Fruit fly (Drosophila melanogaster) Kc167 (cell line): Measurements from ENCODE around the gene CG31076.

Experiments used
- Myc ChIP-seq: fragments of >200 bp; optimal IDR thresholded peaks from 2 replicates; lab custom pipeline; 2017; ENCODE audit warnings: missing external identifiers
- Sin3A ChIP-seq: fragments of >200 bp; optimal IDR thresholded peaks from 2 replicates; lab custom pipeline; 2018; ENCODE audit warnings: missing external identifiers
- h ChIP-seq: fragments of >200 bp; optimal IDR thresholded peaks from 3 replicates; lab custom pipeline; 2018; ENCODE audit warnings: missing external identifiers
- insv ChIP-seq: fragments of >200 bp; optimal IDR thresholded peaks from 3 replicates; lab custom pipeline; 2018; ENCODE audit warnings: missing external identifiers
- psq ChIP-seq: fragments of >200 bp; optimal IDR thresholded peaks from 2 replicates; lab custom pipeline; 2017; ENCODE audit warnings: missing external identifiers
- ttk ChIP-seq: sonication (Bioruptor generic); optimal IDR thresholded peaks from 2 replicates; lab custom pipeline; 2017; ENCODE audit warnings: missing external identifiers

Gene CG31076

DNA sequence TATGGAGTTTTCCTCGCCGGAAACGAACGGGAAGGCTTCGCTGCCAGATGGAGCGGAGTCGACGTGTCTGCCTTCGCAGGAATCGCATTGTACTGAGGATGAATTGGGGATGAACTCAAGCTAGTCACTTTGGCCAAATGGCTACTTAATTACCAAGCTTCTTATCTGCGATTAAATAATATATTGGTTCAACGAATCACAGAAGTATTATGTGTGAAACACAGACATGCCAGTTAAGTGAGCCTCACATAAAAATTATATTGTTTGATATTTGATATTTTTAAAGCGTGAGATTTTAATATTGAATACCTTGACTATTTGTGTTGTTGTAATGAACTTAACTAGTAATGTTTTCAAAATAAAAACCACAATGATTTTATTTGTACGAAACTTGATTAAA is 23.3 kb downstream of the CG31076 start, which contains the start of gene Gr97a:
Gr97a (minus strand) TSS at position 101 of the 400 bp plus-strand sequence.
- TF ChIP-seq h (no peak), insv (lab: Kevin White, UChicago) (no peak), ttk (lab: Kevin White, UChicago) (no peak), Myc (lab: Kevin White, UChicago) (no peak), Sin3A (lab: Kevin White, UChicago) (no peak), psq (lab: Kevin White, UChicago) (no peak)

DNA sequence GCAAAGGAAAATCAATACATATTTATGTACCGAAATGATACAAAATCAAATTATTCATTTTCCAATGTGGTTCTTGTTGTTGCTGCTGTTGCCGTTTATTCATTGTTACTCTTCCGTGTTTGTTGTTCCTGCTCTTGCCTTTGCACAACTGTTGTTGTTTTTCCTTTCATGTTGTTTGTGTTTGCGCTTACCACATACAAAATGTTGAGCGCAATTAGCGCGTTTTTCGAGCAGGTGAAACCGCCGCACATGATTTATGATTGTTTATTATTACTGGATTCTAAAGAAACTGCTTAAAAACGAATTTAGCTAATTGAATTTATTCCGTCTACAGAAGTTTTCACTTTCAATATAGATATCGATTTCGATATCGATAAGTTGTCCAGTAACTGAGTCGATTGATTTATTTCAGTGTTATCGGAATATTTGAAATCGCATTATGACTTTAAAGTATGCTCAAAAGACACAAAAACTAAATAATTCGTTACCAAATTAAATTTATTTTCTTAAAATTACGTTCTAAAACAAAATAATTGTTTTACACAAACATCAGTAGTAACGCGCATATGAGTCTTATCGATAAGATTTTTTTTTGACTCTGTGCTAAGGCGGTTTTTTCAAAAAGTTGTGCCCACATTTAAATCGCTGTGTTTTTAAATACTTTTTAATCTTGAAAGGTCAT is 25.1 kb downstream of the CG31076 start, which contains the start of gene Tsp97E:
Tsp97E (minus strand) TSS at position 366 of the 682 bp plus-strand sequence.
- TF ChIP-seq Sin3A (lab: Kevin White, UChicago) (no peak), ttk (lab: Kevin White, UChicago) (no peak), psq (lab: Kevin White, UChicago) (no peak), insv (lab: Kevin White, UChicago) (no peak), Myc (lab: Kevin White, UChicago) (no peak), h (no peak)

DNA sequence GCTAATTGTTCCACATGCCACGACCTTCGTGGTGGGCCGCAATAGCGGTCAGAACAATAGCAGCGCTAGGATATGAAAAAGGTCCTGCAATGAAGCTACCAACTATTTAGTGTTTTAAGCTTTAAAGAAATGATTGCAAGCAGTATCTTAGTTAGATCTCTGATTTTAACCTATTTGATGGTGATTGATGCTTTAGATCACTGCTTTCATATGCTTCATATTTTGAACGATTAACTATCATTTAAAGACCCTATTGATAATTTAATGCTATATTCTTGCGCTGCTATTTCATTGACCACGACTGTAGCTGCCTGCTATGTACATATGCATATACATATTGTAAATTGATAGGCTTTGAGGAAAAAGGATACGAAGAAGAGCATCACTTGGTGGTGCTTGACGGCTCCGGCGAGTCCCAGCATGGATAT is 25.9 kb downstream of the CG31076 start:
- no peak for TF ChIP-seq Myc (lab: Kevin White, UChicago)
- no peak for TF ChIP-seq ttk (lab: Kevin White, UChicago)
- TF ChIP-seq Sin3A (lab: Kevin White, UChicago): no peak
- TF ChIP-seq psq (lab: Kevin White, UChicago): no peak
- no peak for TF ChIP-seq h
- TF ChIP-seq insv (lab: Kevin White, UChicago): no peak

- TF ChIP-seq Sin3A (lab: Kevin White, UChicago): no peak
- TF ChIP-seq ttk (lab: Kevin White, UChicago): no peak
- TF ChIP-seq Myc (lab: Kevin White, UChicago): no peak
- no peak for TF ChIP-seq h
- TF ChIP-seq psq (lab: Kevin White, UChicago): no peak
- TF ChIP-seq insv (lab: Kevin White, UChicago): no peak
Measured at dm6 chr3R:26960496-26960895, 29.2 kb downstream of the CG31076 start.

- no peak for TF ChIP-seq h
- no peak for TF ChIP-seq Myc (lab: Kevin White, UChicago)
- no peak for TF ChIP-seq Sin3A (lab: Kevin White, UChicago)
- no peak for TF ChIP-seq insv (lab: Kevin White, UChicago)
- TF ChIP-seq ttk (lab: Kevin White, UChicago): no peak
- no peak for TF ChIP-seq psq (lab: Kevin White, UChicago)
Measured at dm6 chr3R:26958314-26958979, 31.2 kb downstream of the CG31076 start, which contains the start of gene CG6330. Gene CG6330, minus strand, starts transcription at chr3R:26958491.

dm6 chr3R:26957132-26957531 is 32.5 kb downstream of the CG31076 start:
- TF ChIP-seq psq (lab: Kevin White, UChicago) (no peak), h (no peak), Myc (lab: Kevin White, UChicago) (no peak), Sin3A (lab: Kevin White, UChicago) (no peak), insv (lab: Kevin White, UChicago) (no peak), ttk (lab: Kevin White, UChicago) (no peak)

dm6 chr3R:26956376-26957062 is 33.1 kb downstream of the CG31076 start:
- TF ChIP-seq psq (lab: Kevin White, UChicago): no peak
- no peak for TF ChIP-seq h

- TF ChIP-seq h (no peak), ttk (lab: Kevin White, UChicago) (no peak), Myc (lab: Kevin White, UChicago) (no peak), insv (lab: Kevin White, UChicago) (no peak), psq (lab: Kevin White, UChicago) (no peak), Sin3A (lab: Kevin White, UChicago) (no peak)
Measured at dm6 chr3R:26955527-26955926, 34.1 kb downstream of the CG31076 start.

DNA sequence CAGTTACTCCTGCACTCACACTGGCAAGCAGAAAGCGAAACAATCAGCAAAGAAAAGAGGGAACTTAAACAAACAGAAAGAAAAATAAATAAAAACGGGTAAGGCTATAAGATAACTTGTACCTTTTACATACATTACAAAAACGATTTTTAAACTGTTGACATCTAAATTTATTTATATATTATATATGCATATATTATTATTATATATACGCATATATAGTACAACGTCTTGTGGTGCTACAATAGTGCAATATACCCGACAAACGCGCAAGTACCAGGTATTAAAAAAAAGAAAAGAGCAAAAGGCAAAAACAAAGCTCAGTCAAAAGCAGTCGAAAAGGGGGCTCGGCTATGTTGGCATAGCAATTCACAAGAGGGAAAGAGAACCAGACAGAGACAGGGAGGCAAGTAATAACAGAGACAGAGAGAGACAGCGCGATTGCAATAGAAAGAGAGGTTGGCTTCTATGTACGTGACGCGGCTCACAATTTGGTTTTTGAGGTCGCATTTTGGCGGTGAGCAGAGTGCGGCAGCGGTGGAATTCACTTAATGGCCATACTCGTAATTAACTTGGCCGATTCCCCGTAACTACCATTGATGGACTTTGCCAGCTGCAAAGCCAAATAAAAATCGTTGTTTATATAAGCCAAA is 35.5 kb downstream of the CG31076 start:
- TF ChIP-seq h: no peak
- TF ChIP-seq ttk (lab: Kevin White, UChicago): no peak
- TF ChIP-seq insv (lab: Kevin White, UChicago): no peak
- no peak for TF ChIP-seq Myc (lab: Kevin White, UChicago)
- no peak for TF ChIP-seq Sin3A (lab: Kevin White, UChicago)
- TF ChIP-seq psq (lab: Kevin White, UChicago): no peak

- no peak for TF ChIP-seq Myc (lab: Kevin White, UChicago)
- TF ChIP-seq h: no peak
- TF ChIP-seq insv (lab: Kevin White, UChicago): no peak
- no peak for TF ChIP-seq Sin3A (lab: Kevin White, UChicago)
- TF ChIP-seq ttk (lab: Kevin White, UChicago): no peak
- TF ChIP-seq psq (lab: Kevin White, UChicago): no peak
Measured at dm6 chr3R:26953478-26953874, 36.2 kb downstream of the CG31076 start.
